Worm (Caenorhabditis elegans): ENCODE results near the gene pyr-1.

DNA sequence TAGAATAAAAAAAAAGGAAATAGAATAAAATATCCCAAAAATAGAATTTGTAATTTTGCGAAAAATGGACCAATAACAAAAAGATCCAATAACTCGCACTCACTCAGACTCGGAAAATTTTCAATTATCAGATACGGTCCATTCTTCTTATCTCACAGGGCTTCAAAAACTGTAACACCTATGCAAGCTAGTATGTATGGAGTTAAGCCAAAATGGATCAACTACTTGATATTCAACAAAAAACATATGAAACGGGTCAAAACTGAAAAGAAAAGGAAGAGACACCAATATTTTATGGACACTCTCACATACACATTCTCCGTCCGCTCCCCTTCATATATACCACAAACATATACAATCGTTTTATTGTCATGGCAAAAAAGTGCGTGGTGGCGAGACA, 34.7 kb downstream of the pyr-1 start, which contains the start of gene C34C6.9:
- TF ChIP-seq cog-1 (tag; optimal IDR thresholded peaks at IDR 0.05) (no peak), ref-1 (GFP tag; conservative IDR thresholded peaks at IDR 0.05) (no peak), klf-2 (GFP tag; conservative IDR thresholded peaks at IDR 0.05) (no peak)
